Worm (Caenorhabditis elegans) whole organism, midembryonic: ENCODE results near the gene D2045.7.

ENCODE experiments used
- T22C8.4 ChIP-seq: fragments of 200-800 bp; sonication (Bioruptor generic); IDR thresholded peaks from 2 replicates; pipeline ENCODE4 v1.3.6; 2022; ENCODE audit warnings: missing genetic modification characterization, missing compliant biosample characterization
- cog-1 ChIP-seq: sonication (generic microtip); optimal IDR thresholded peaks from 2 replicates; lab custom pipeline; 2016; ENCODE audit warnings: missing genetic modification characterization, missing compliant biosample characterization
- flt-1 ChIP-seq: fragments of 200-800 bp; sonication (Bioruptor generic); IDR thresholded peaks from 2 replicates; pipeline ENCODE4 v1.3.6; 2022; ENCODE audit warnings: missing genetic modification characterization, missing compliant biosample characterization
- klf-2 ChIP-seq: fragments of 200-800 bp; sonication (Bioruptor generic); conservative IDR thresholded peaks from 2 replicates; pipeline ENCODE4 v1.3.6; 2022; ENCODE audit warnings: missing genetic modification reagents, missing genetic modification characterization, missing compliant biosample characterization
- med-1 ChIP-seq: sonication (generic microtip); optimal IDR thresholded peaks from 2 replicates; lab custom pipeline; 2017; ENCODE audit warnings: missing genetic modification characterization, mild to moderate bottlenecking, missing compliant biosample characterization, antibody characterized with exemption, missing genetic modification reagents; ENCODE audit not compliant: insufficient read depth
- ref-1 ChIP-seq: fragments of 200-800 bp; sonication (Bioruptor generic); conservative IDR thresholded peaks from 2 replicates; pipeline ENCODE4 v1.3.6; 2022; ENCODE audit warnings: missing genetic modification reagents, missing genetic modification characterization, missing compliant biosample characterization
- tab-1 ChIP-seq: fragments of 200-800 bp; sonication (Bioruptor generic); IDR thresholded peaks from 2 replicates; pipeline ENCODE4 v1.3.6; 2022; ENCODE audit warnings: missing genetic modification characterization, missing compliant biosample characterization
- ztf-23 ChIP-seq: fragments of 200-800 bp; sonication (Bioruptor generic); IDR thresholded peaks from 2 replicates; pipeline ENCODE4 v1.3.6; 2022; ENCODE audit warnings: missing genetic modification reagents, missing genetic modification characterization, missing compliant biosample characterization
- ztf-29 ChIP-seq: fragments of 200-800 bp; sonication (Bioruptor generic); IDR thresholded peaks from 2 replicates; pipeline ENCODE4 v1.3.6; 2022; ENCODE audit warnings: missing genetic modification reagents, missing genetic modification characterization, missing compliant biosample characterization

D2045.7 gene

ce11 chrIII:10481497-10481896 is 2.2 kb downstream of the D2045.7 start:
- TF ChIP-seq T22C8.4 (GFP tag; lab: Robert Waterston, UW) (no peak), ztf-29 (GFP tag; lab: Robert Waterston, UW) (no peak), med-1 (no peak), ref-1 (GFP tag; lab: Robert Waterston, UW) (no peak), tab-1 (GFP tag; lab: Robert Waterston, UW) (no peak), cog-1 (tag; lab: Kevin White, UChicago) (no peak), ztf-23 (GFP tag; lab: Robert Waterston, UW) (no peak), flt-1 (GFP tag; lab: Robert Waterston, UW) (no peak)

ce11 chrIII:10481988-10482387 is 2.7 kb downstream of the D2045.7 start, which contains the start of gene D2045.8:
D2045.8 (plus strand) TSS chrIII:10482288.
- TF ChIP-seq flt-1 (GFP tag; lab: Robert Waterston, UW) (no peak), cog-1 (tag; lab: Kevin White, UChicago) (no peak), tab-1 (GFP tag; lab: Robert Waterston, UW) (no peak), med-1 (no peak)

- no peak for TF ChIP-seq ztf-23 (GFP tag; lab: Robert Waterston, UW)
- TF ChIP-seq flt-1 (GFP tag; lab: Robert Waterston, UW) = no peak
Observed at ce11 chrIII:10486455-10486854, 7.2 kb downstream of the D2045.7 start.

ce11 chrIII:10488052-10488451 is 8.8 kb downstream of the D2045.7 start, which contains the start of gene ptr-25:
ptr-25 (plus strand) TSS chrIII:10488124.
- TF ChIP-seq T22C8.4 (GFP tag; lab: Robert Waterston, UW) = no peak

- TF ChIP-seq klf-2 = no peak
- no peak for TF ChIP-seq flt-1 (GFP tag; lab: Robert Waterston, UW)
- TF ChIP-seq cog-1 (tag; lab: Kevin White, UChicago) = no peak
- TF ChIP-seq ztf-29 (GFP tag; lab: Robert Waterston, UW) = no peak
Observed at ce11 chrIII:10503753-10504152, 24.5 kb downstream of the D2045.7 start, which contains the start of gene rab-33. rab-33 (minus strand) TSS chrIII:10503853.

- TF ChIP-seq tab-1 (GFP tag; lab: Robert Waterston, UW) (no peak), T22C8.4 (GFP tag; lab: Robert Waterston, UW) (no peak), ztf-29 (GFP tag; lab: Robert Waterston, UW) (no peak), ref-1 (GFP tag; lab: Robert Waterston, UW) (no peak), flt-1 (GFP tag; lab: Robert Waterston, UW) (no peak), klf-2 (no peak), ztf-23 (GFP tag; lab: Robert Waterston, UW) (no peak), med-1 (no peak), cog-1 (tag; lab: Kevin White, UChicago) (no peak)
Observed at ce11 chrIII:10505182-10505581, 25.9 kb downstream of the D2045.7 start, which contains the start of the genes taf-11.3 and urm-1. taf-11.3 (minus strand) TSS chrIII:10505250. urm-1 (plus strand) TSS chrIII:10505480.

- TF ChIP-seq ref-1 (GFP tag; lab: Robert Waterston, UW) (no peak), tab-1 (GFP tag; lab: Robert Waterston, UW) (no peak), cog-1 (tag; lab: Kevin White, UChicago) (no peak), T22C8.4 (GFP tag; lab: Robert Waterston, UW) (no peak), ztf-29 (GFP tag; lab: Robert Waterston, UW) (no peak), flt-1 (GFP tag; lab: Robert Waterston, UW) (no peak), ztf-23 (GFP tag; lab: Robert Waterston, UW) (no peak), med-1 (no peak), klf-2 (no peak)
Observed at ce11 chrIII:10505943-10506698, 26.8 kb downstream of the D2045.7 start.

- TF ChIP-seq tab-1 (GFP tag; lab: Robert Waterston, UW) (no peak), ztf-23 (GFP tag; lab: Robert Waterston, UW) (no peak), klf-2 (no peak), ref-1 (GFP tag; lab: Robert Waterston, UW) (no peak), cog-1 (tag; lab: Kevin White, UChicago) (no peak), med-1 (no peak), flt-1 (GFP tag; lab: Robert Waterston, UW) (no peak), ztf-29 (GFP tag; lab: Robert Waterston, UW) (no peak), T22C8.4 (GFP tag; lab: Robert Waterston, UW) (no peak)
Observed at ce11 chrIII:10506699-10507248, 27.5 kb downstream of the D2045.7 start, which contains the start of the genes sip-1 and sly-1. sip-1 (minus strand) TSS chrIII:10506801. sly-1 (plus strand) TSS chrIII:10507058.

ce11 chrIII:10512570-10512969 is 33.3 kb downstream of the D2045.7 start:
- TF ChIP-seq ref-1 (GFP tag; lab: Robert Waterston, UW) (no peak), ztf-29 (GFP tag; lab: Robert Waterston, UW) (no peak), flt-1 (GFP tag; lab: Robert Waterston, UW) (no peak), T22C8.4 (GFP tag; lab: Robert Waterston, UW) (no peak), cog-1 (tag; lab: Kevin White, UChicago) (no peak), med-1 (no peak), tab-1 (GFP tag; lab: Robert Waterston, UW) (no peak)

ce11 chrIII:10515751-10516150 is 36.5 kb downstream of the D2045.7 start:
- TF ChIP-seq T22C8.4 (GFP tag; lab: Robert Waterston, UW) (no peak), ztf-23 (GFP tag; lab: Robert Waterston, UW) (no peak)
